Fruit fly (Drosophila melanogaster): ENCODE data around the gene Tengl3.

Tengl3 gene

dm6 chr2L:2189100-2189499 lies 49.0 kb downstream of the Tengl3 start:
- no peak for TF ChIP-seq noc (tag; optimal IDR thresholded peaks at IDR 0.05)

- TF ChIP-seq noc (tag; optimal IDR thresholded peaks at IDR 0.05): no peak
Measured at dm6 chr2L:2187411-2187810, 50.6 kb downstream of the Tengl3 start.
